Fruit fly (Drosophila melanogaster) whole organism: ENCODE results near the gene CG15602.
A peak's percentile ranks its signal among the peaks of the same experiment; 100 is the strongest.

Source experiments
- CG8478 ChIP-seq: fragments of >200 bp; optimal IDR thresholded peaks from 2 replicates; lab custom pipeline; 2018; ENCODE audit warnings: inconsistent platforms
- Dll ChIP-seq: fragments of >200 bp; optimal IDR thresholded peaks from 2 replicates; lab custom pipeline; 2017
- EcR ChIP-seq, 2 experiments: fragments of >200 bp; optimal IDR thresholded peaks; 2 replicates each; lab custom pipeline; 2017; ENCODE audit warnings: missing biosample characterization in 2 of 2, missing genetic modification characterization in 2 of 2, missing genetic modification reagents in 2 of 2
- pan ChIP-seq: fragments of >200 bp; optimal IDR thresholded peaks from 2 replicates; lab custom pipeline; 2017
- psq ChIP-seq: fragments of >200 bp; optimal IDR thresholded peaks from 2 replicates; lab custom pipeline; 2017
- usp ChIP-seq: fragments of >200 bp; optimal IDR thresholded peaks from 2 replicates; lab custom pipeline; 2017; ENCODE audit warnings: missing biosample characterization, missing genetic modification characterization, mixed read lengths

The CG15602 gene

dm6 chrX:15807915-15808314 is 8.7 kb downstream of the CG15602 start:
- TF ChIP-seq usp (no peak), Dll (lab: Kevin White, UChicago) (no peak), pan (lab: Kevin White, UChicago) (no peak), EcR (GFP tag; optimal IDR thresholded peaks at IDR 0.05; lab: Kevin White, UChicago) (no peak), CG8478 (lab: Kevin White, UChicago) (no peak), psq (lab: Kevin White, UChicago) (no peak)

dm6 chrX:15809255-15809654 is 10.0 kb downstream of the CG15602 start, which contains the start of gene CG8509:
Gene CG8509, plus strand, starts transcription at chrX:15809555.
- TF ChIP-seq CG8478 (lab: Kevin White, UChicago) (no peak), EcR (GFP tag; optimal IDR thresholded peaks at IDR 0.05; lab: Kevin White, UChicago) (no peak), Dll (lab: Kevin White, UChicago) (no peak), usp (no peak), psq (lab: Kevin White, UChicago) (no peak), pan (lab: Kevin White, UChicago) (no peak)

dm6 chrX:15811666-15812614 is 12.7 kb downstream of the CG15602 start:
- TF ChIP-seq CG8478 (lab: Kevin White, UChicago) (peak; percentile 42), Dll (lab: Kevin White, UChicago) (no peak)

- no peak for TF ChIP-seq EcR (GFP tag; optimal IDR thresholded peaks at IDR 0.05; lab: Kevin White, UChicago)
- TF ChIP-seq usp: no peak
- TF ChIP-seq CG8478 (lab: Kevin White, UChicago): no peak
- TF ChIP-seq Dll (lab: Kevin White, UChicago): no peak
- no peak for TF ChIP-seq psq (lab: Kevin White, UChicago)
- TF ChIP-seq pan (lab: Kevin White, UChicago): no peak
Observed at dm6 chrX:15812615-15812995, 13.4 kb downstream of the CG15602 start.

dm6 chrX:15813224-15813623 is 14.0 kb downstream of the CG15602 start:
- TF ChIP-seq usp (no peak), Dll (lab: Kevin White, UChicago) (no peak), psq (lab: Kevin White, UChicago) (no peak), CG8478 (lab: Kevin White, UChicago) (no peak), pan (lab: Kevin White, UChicago) (no peak), EcR (GFP tag; optimal IDR thresholded peaks at IDR 0.05; lab: Kevin White, UChicago) (no peak)

- no peak for TF ChIP-seq Dll (lab: Kevin White, UChicago)
- TF ChIP-seq usp: no peak
- TF ChIP-seq psq (lab: Kevin White, UChicago): no peak
- TF ChIP-seq CG8478 (lab: Kevin White, UChicago): no peak
- no peak for TF ChIP-seq EcR (GFP tag; optimal IDR thresholded peaks at IDR 0.05; lab: Kevin White, UChicago)
- no peak for TF ChIP-seq pan (lab: Kevin White, UChicago)
Observed at dm6 chrX:15814485-15814884, 15.3 kb downstream of the CG15602 start.

- TF ChIP-seq pan (lab: Kevin White, UChicago) (no peak), Dll (lab: Kevin White, UChicago) (no peak), CG8478 (lab: Kevin White, UChicago) (no peak), EcR (GFP tag; optimal IDR thresholded peaks at IDR 0.05; lab: Kevin White, UChicago) (no peak), psq (lab: Kevin White, UChicago) (no peak), usp (no peak)
Observed at dm6 chrX:15816127-15816526, 16.9 kb downstream of the CG15602 start.

- no peak for TF ChIP-seq psq (lab: Kevin White, UChicago)
- TF ChIP-seq Dll (lab: Kevin White, UChicago): no peak
- TF ChIP-seq CG8478 (lab: Kevin White, UChicago): no peak
- no peak for TF ChIP-seq EcR (GFP tag; optimal IDR thresholded peaks at IDR 0.05; lab: Kevin White, UChicago)
- no peak for TF ChIP-seq pan (lab: Kevin White, UChicago)
- no peak for TF ChIP-seq usp
Observed at dm6 chrX:15816905-15817304, 17.7 kb downstream of the CG15602 start.

- TF ChIP-seq CG8478 (lab: Kevin White, UChicago) (no peak), psq (lab: Kevin White, UChicago) (no peak), usp (no peak)
Observed at dm6 chrX:15817823-15818222, 18.6 kb downstream of the CG15602 start.

- TF ChIP-seq EcR (GFP tag; optimal IDR thresholded peaks at IDR 0.05; lab: Kevin White, UChicago) (no peak), pan (lab: Kevin White, UChicago) (peak; percentile 67), psq (lab: Kevin White, UChicago) (no peak), Dll (lab: Kevin White, UChicago) (no peak), CG8478 (lab: Kevin White, UChicago) (no peak)
Observed at dm6 chrX:15818608-15819184, 19.5 kb downstream of the CG15602 start.

dm6 chrX:15822363-15822762 is 23.1 kb downstream of the CG15602 start:
- TF ChIP-seq CG8478 (lab: Kevin White, UChicago) (no peak), pan (lab: Kevin White, UChicago) (no peak), psq (lab: Kevin White, UChicago) (no peak), Dll (lab: Kevin White, UChicago) (no peak), usp (no peak), EcR (GFP tag; optimal IDR thresholded peaks at IDR 0.05; lab: Kevin White, UChicago) (no peak)

dm6 chrX:15833957-15834356 is 34.7 kb downstream of the CG15602 start:
- TF ChIP-seq psq (lab: Kevin White, UChicago) (no peak), Dll (lab: Kevin White, UChicago) (no peak), CG8478 (lab: Kevin White, UChicago) (no peak), EcR (GFP tag; optimal IDR thresholded peaks at IDR 0.05; lab: Kevin White, UChicago) (no peak), usp (no peak), pan (lab: Kevin White, UChicago) (no peak)
